Worm (Caenorhabditis elegans) whole organism, L2 larva: Measurements from ENCODE around the gene cfz-2.
"Not testable (repeated sequence)": the region's sequence is repeated elsewhere in the genome, so short reads cannot be mapped to it uniquely, and the experiment has no call there.

Experiments
- R02D3.7 ChIP-seq: fragments of 150-350 bp; optimal IDR thresholded peaks from 2 replicates; lab custom pipeline; 2014; ENCODE audit warnings: missing biosample characterization, missing genetic modification characterization
- mdl-1 ChIP-seq, 2 experiments: fragments of 150-350 bp in 1 of 2; sonication (generic microtip) in 1 of 2; optimal IDR thresholded peaks; 2 replicates each; lab custom pipeline; 2017; ENCODE audit warnings: missing biosample characterization in 2 of 2, missing genetic modification characterization in 2 of 2
- nhr-12 ChIP-seq: fragments of 150-350 bp; optimal IDR thresholded peaks from 2 replicates; lab custom pipeline; 2014; ENCODE audit warnings: missing biosample characterization, missing genetic modification characterization
- nhr-237 ChIP-seq: fragments of 150-350 bp; optimal IDR thresholded peaks from 2 replicates; lab custom pipeline; 2014; ENCODE audit warnings: missing biosample characterization, missing genetic modification characterization
- nhr-25 ChIP-seq: fragments of 150-350 bp; sonication (generic microtip); optimal IDR thresholded peaks from 3 replicates; lab custom pipeline; 2014; ENCODE audit warnings: missing biosample characterization, missing genetic modification characterization
- sma-9 ChIP-seq, 2 experiments: fragments of 150-350 bp in 1 of 2; sonication (generic microtip) in 1 of 2; optimal IDR thresholded peaks; 2 replicates each; lab custom pipeline; 2014 to 2016; ENCODE audit warnings: missing genetic modification characterization in 2 of 2, mild to moderate bottlenecking in 1 of 2, missing biosample characterization in 1 of 2, missing compliant biosample characterization in 1 of 2, missing genetic modification reagents in 1 of 2, moderate library complexity in 1 of 2

DNA sequence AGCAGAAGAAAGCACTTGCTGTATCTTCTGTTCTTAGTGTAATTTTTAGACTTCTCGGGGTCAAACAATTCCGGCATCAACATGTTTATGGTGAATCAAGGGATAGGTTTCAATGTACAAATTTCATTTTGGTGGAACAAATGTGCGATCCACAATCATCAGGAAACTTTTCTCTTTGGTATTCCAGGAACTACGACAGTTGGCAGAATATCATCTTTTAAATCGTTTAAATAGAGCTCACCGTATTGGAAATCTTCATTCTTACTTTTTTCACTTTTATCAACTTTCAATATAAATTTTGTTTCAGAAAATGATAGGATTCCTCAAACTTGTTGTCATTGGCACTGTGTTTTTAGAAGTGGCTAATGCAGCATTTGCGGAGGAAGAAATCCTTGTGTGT is 47.9 kb downstream of the cfz-2 start, which contains the start of gene T20D4.12:
- TF ChIP-seq R02D3.7 (tag; lab: Kevin White, UChicago); nhr-237; nhr-12 (tag; lab: Kevin White, UChicago); nhr-25 (tag; lab: Kevin White, UChicago); mdl-1 (tag; optimal IDR thresholded peaks at IDR 0.05; lab: Kevin White, UChicago); sma-9 (GFP tag; optimal IDR thresholded peaks at IDR 0.05; lab: Kevin White, UChicago); sma-9 (tag; optimal IDR thresholded peaks at IDR 0.05; lab: Kevin White, UChicago): not testable (repeated sequence)
